Worm (Caenorhabditis elegans) whole organism, mixed stage, embryonic: ENCODE data around the gene F33H12.7.
A peak's percentile ranks its signal among the peaks of the same experiment; 100 is the strongest.
"Not testable (repeated sequence)": the region's sequence is repeated elsewhere in the genome, so short reads cannot be mapped to it uniquely, and the experiment has no call there.

ENCODE experiments used
- M03D4.4 ChIP-seq: sonication (generic microtip); optimal IDR thresholded peaks from 2 replicates; lab custom pipeline; 2017; ENCODE audit warnings: mild to moderate bottlenecking, missing genetic modification characterization, missing compliant biosample characterization
- bed-3 ChIP-seq: fragments of 200-800 bp; sonication (Bioruptor generic); optimal IDR thresholded peaks from 3 replicates; lab custom pipeline; 2018; ENCODE audit warnings: mild to moderate bottlenecking, missing genetic modification characterization, moderate library complexity, missing compliant biosample characterization
- blmp-1 ChIP-seq: fragments of 150-350 bp; optimal IDR thresholded peaks from 2 replicates; lab custom pipeline; 2014; ENCODE audit warnings: missing biosample characterization, missing genetic modification characterization
- ceh-43 ChIP-seq: fragments of 200-800 bp; sonication (Bioruptor generic); optimal IDR thresholded peaks from 2 replicates; lab custom pipeline; 2018; ENCODE audit warnings: mild to moderate bottlenecking, missing genetic modification characterization, moderate library complexity, missing compliant biosample characterization
- ceh-83 ChIP-seq: fragments of 200-800 bp; sonication (Bioruptor generic); optimal IDR thresholded peaks from 2 replicates; lab custom pipeline; 2018; ENCODE audit warnings: mild to moderate bottlenecking, missing genetic modification characterization, missing compliant biosample characterization
- ces-1 ChIP-seq: fragments of 150-350 bp; optimal IDR thresholded peaks from 2 replicates; lab custom pipeline; 2014; ENCODE audit warnings: missing biosample characterization, missing genetic modification reagents, missing genetic modification characterization
- cnd-1 ChIP-seq: fragments of 200-800 bp; sonication (Bioruptor generic); optimal IDR thresholded peaks from 2 replicates; lab custom pipeline; 2018; ENCODE audit warnings: mild to moderate bottlenecking, missing genetic modification characterization, missing compliant biosample characterization
- drap-1 ChIP-seq: fragments of 200-800 bp; sonication (Bioruptor generic); optimal IDR thresholded peaks from 3 replicates; lab custom pipeline; 2018; ENCODE audit warnings: mild to moderate bottlenecking, missing genetic modification characterization, missing compliant biosample characterization
- elt-1 ChIP-seq: sonication (generic microtip); optimal IDR thresholded peaks from 2 replicates; lab custom pipeline; 2017; ENCODE audit warnings: missing genetic modification characterization, mild to moderate bottlenecking, missing compliant biosample characterization, antibody characterized with exemption, moderate library complexity, borderline replicate concordance; ENCODE audit not compliant: insufficient read depth
- elt-3 ChIP-seq: fragments of 150-350 bp; optimal IDR thresholded peaks from 2 replicates; lab custom pipeline; 2014; ENCODE audit warnings: missing biosample characterization, missing genetic modification characterization
- flh-1 ChIP-seq: fragments of 200-800 bp; sonication (Bioruptor generic); optimal IDR thresholded peaks from 2 replicates; lab custom pipeline; 2018; ENCODE audit warnings: mild to moderate bottlenecking, missing genetic modification characterization, moderate library complexity, missing compliant biosample characterization
- ham-2 ChIP-seq: fragments of 200-800 bp; sonication (Bioruptor generic); optimal IDR thresholded peaks from 2 replicates; lab custom pipeline; 2018; ENCODE audit warnings: mild to moderate bottlenecking, missing genetic modification characterization, missing compliant biosample characterization
- lin-13 ChIP-seq: fragments of 150-350 bp; optimal IDR thresholded peaks from 2 replicates; lab custom pipeline; 2014; ENCODE audit warnings: missing biosample characterization, missing genetic modification characterization
- lin-32 ChIP-seq: fragments of 200-800 bp; sonication (Bioruptor generic); optimal IDR thresholded peaks from 2 replicates; lab custom pipeline; 2018; ENCODE audit warnings: mild to moderate bottlenecking, missing genetic modification characterization, missing compliant biosample characterization
- lsy-2 ChIP-seq: fragments of 150-350 bp; optimal IDR thresholded peaks from 2 replicates; lab custom pipeline; 2014; ENCODE audit warnings: missing biosample characterization, missing genetic modification characterization
- mab-5 ChIP-seq: fragments of 150-350 bp; optimal IDR thresholded peaks from 2 replicates; lab custom pipeline; 2014; ENCODE audit warnings: missing biosample characterization, missing genetic modification characterization
- mep-1 ChIP-seq: fragments of 150-350 bp; optimal IDR thresholded peaks from 2 replicates; lab custom pipeline; 2017; ENCODE audit warnings: missing biosample characterization, missing genetic modification reagents, missing genetic modification characterization, inconsistent platforms
- mls-2 ChIP-seq: sonication (generic microtip); optimal IDR thresholded peaks from 2 replicates; lab custom pipeline; 2016; ENCODE audit warnings: mild to moderate bottlenecking, missing genetic modification characterization, moderate library complexity, missing compliant biosample characterization
- nhr-2 ChIP-seq: fragments of 150-350 bp; optimal IDR thresholded peaks from 2 replicates; lab custom pipeline; 2014; ENCODE audit warnings: missing biosample characterization, missing genetic modification characterization
- nhr-237 ChIP-seq: fragments of 150-350 bp; optimal IDR thresholded peaks from 2 replicates; lab custom pipeline; 2014; ENCODE audit warnings: missing biosample characterization, missing genetic modification characterization
- pha-4 ChIP-seq: fragments of 150-350 bp; optimal IDR thresholded peaks from 2 replicates; lab custom pipeline; 2018; ENCODE audit warnings: missing biosample characterization, missing genetic modification reagents, missing genetic modification characterization
- sem-2 ChIP-seq: fragments of 200-800 bp; sonication (Bioruptor generic); optimal IDR thresholded peaks from 2 replicates; lab custom pipeline; 2018; ENCODE audit warnings: mild to moderate bottlenecking, missing genetic modification characterization, missing compliant biosample characterization
- snpc-4 ChIP-seq: fragments of 150-350 bp; optimal IDR thresholded peaks from 2 replicates; lab custom pipeline; 2014; ENCODE audit warnings: missing biosample characterization, missing genetic modification characterization
- sptf-1 ChIP-seq: sonication (generic microtip); optimal IDR thresholded peaks from 2 replicates; lab custom pipeline; 2017; ENCODE audit warnings: mild to moderate bottlenecking, missing genetic modification characterization, moderate library complexity, missing compliant biosample characterization
- unc-120 ChIP-seq: sonication (generic microtip); optimal IDR thresholded peaks from 2 replicates; lab custom pipeline; 2017; ENCODE audit warnings: missing genetic modification characterization, missing compliant biosample characterization; ENCODE audit not compliant: poor library complexity, severe bottlenecking
- zip-8 ChIP-seq: fragments of 150-350 bp; optimal IDR thresholded peaks from 2 replicates; lab custom pipeline; 2014; ENCODE audit warnings: missing biosample characterization, missing genetic modification characterization
- ztf-11 ChIP-seq: fragments of 150-350 bp; optimal IDR thresholded peaks from 2 replicates; lab custom pipeline; 2014; ENCODE audit warnings: missing biosample characterization, missing genetic modification characterization

Gene F33H12.7

DNA sequence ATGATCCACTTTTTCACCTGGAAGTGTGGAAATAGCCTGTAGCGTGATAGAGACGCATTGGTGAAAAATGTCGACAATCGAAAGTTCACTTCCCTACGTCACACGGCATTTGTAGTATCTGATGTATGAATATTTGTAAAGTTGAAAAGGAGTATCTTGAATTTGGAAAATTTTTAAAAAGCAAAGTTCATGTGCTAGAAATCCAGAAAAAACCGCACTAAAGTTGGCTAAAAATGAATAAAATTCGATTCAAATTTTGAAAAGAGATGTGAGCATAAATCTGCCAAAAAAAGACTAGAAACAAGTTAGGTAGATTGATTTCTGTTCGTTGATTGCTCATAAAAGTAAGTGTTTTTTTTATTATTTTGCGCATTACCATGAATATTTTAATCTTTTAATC is 3.7 kb downstream of the F33H12.7 start, which contains the start of gene sri-74:
TSS of gene sri-74 (minus strand) at position 101 of the 400 bp plus-strand sequence.
- no peak for TF ChIP-seq elt-3
- TF ChIP-seq mls-2, result no peak
- no peak for TF ChIP-seq lin-32
- TF ChIP-seq flh-1, result no peak

DNA sequence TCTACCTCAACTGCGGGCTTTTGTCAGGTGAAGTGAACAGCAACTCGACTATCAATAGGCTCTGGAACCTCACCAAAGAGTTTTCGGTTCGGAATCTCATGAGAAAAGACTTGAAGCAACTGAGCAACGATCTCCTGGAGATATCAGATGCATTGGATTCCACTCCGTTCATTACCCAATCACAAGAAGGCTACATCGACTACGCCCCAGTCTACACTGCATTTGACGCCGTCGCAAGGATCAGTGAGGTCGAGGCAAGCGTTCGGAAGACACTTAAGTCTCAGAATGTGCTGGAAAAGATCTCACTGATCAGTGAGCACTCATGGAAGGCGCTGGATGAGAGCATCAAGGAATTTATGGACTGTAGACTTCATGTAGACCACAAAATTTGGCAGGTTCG is 8.5 kb downstream of the F33H12.7 start:
- TF ChIP-seq ceh-83 (GFP tag; lab: Kevin White, UChicago) (no peak), lin-32 (no peak), zip-8 (tag; lab: Kevin White, UChicago) (no peak), sem-2 (GFP tag; lab: Kevin White, UChicago) (no peak), nhr-2 (tag; lab: Kevin White, UChicago) (no peak), ceh-43 (GFP tag; lab: Kevin White, UChicago) (no peak), pha-4 (tag; lab: Kevin White, UChicago) (no peak), sptf-1 (tag; lab: Kevin White, UChicago) (no peak), M03D4.4 (tag; lab: Kevin White, UChicago) (no peak), blmp-1 (tag; lab: Kevin White, UChicago) (no peak), elt-3 (no peak)

DNA sequence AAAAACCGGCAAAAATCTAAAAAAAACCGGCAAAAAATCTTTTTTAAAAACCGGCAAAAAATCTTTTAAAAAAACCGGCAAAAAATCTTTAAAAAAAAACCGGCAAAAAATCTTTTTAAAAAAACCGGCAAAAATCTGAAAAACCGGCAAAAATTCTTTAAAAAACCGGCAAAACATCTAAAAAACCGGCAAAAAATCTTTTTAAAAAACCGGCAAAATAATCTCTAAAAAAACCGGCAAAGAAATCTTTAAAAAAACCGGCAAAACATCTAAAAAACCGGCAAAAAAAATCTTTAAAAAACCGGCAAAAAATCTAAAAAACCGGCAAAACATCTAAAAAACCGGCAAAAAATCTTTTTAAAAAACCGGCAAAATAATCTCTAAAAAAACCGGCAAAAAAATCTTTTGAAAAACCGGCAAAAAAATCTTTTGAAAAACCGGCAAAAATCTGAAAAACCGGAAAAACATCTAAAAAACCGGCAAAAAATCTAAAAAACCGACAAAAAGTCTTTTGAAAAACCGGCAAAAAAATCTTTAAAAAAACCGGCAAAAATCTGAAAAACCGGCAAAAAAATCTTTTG is 16.2 kb downstream of the F33H12.7 start:
- TF ChIP-seq M03D4.4 (tag; lab: Kevin White, UChicago) (peak; percentile 79), sptf-1 (tag; lab: Kevin White, UChicago) (peak; percentile 84), bed-3 (GFP tag; lab: Kevin White, UChicago) (peak; percentile 70), unc-120 (peak; percentile 39)

DNA sequence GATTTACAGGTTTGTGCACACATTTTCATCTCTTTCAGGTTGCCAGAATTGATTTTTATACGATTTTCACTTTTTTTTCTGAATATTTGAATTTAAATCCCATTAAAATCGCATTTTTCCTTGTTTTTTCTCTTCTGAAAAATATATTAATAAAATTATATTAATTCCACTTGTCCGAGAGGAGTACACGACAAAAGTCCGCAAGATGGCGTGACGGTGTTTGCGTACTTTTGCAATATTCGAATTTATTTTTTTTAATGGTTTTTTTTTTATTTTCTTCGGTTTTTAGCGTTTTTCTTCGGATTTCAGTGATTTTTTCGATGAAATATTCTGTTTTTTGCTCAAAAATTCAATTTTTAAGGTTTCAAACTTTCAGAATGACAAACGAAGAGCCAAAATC is 21.8 kb downstream of the F33H12.7 start, which contains the start of gene usp-39:
TSS of gene usp-39 (plus strand) at position 377 of the 400 bp plus-strand sequence.
- no peak for TF ChIP-seq snpc-4 (tag; lab: Kevin White, UChicago)
- TF ChIP-seq nhr-237, result peak; percentile 65
- no peak for TF ChIP-seq mls-2
- TF ChIP-seq ces-1, result peak; percentile 98
- TF ChIP-seq sptf-1 (tag; lab: Kevin White, UChicago), result peak; percentile 25
- no peak for TF ChIP-seq lin-32
- peak; percentile 26 for TF ChIP-seq ceh-83 (GFP tag; lab: Kevin White, UChicago)
- peak; percentile 46 for TF ChIP-seq lin-13
- peak; percentile 65 for TF ChIP-seq pha-4 (tag; lab: Kevin White, UChicago)
- peak; percentile 80 for TF ChIP-seq lsy-2 (tag; lab: Kevin White, UChicago)
- TF ChIP-seq mab-5 (tag; lab: Kevin White, UChicago), result peak; percentile 80
- peak; percentile 66 for TF ChIP-seq mep-1
- no peak for TF ChIP-seq ham-2 (GFP tag; lab: Kevin White, UChicago)

DNA sequence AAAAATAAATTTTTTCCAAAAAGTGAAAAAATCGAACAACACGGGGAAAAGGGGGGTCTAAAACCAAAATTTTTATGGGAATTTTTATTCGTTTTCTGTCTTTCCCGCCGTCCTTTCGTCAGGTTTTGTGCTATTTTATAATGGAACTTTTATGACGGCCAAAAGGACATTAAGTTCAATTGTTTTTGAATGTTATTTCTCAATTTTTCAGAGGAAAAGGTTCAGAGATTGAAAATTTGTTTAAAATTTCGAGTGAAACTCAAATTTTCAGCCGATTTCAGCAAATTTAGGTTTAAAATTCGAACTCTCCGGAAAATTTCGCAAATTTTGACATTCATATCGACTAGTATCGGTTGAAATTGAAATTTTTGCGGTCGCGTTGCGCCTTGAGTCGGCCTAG is 22.7 kb downstream of the F33H12.7 start, which contains the start of gene nep-18:
TSS of gene nep-18 (minus strand) at position 101 of the 400 bp plus-strand sequence.
- no peak for TF ChIP-seq nhr-237
- TF ChIP-seq blmp-1 (tag; lab: Kevin White, UChicago), result no peak
- no peak for TF ChIP-seq ztf-11
- TF ChIP-seq cnd-1 (tag; lab: Kevin White, UChicago), result no peak

DNA sequence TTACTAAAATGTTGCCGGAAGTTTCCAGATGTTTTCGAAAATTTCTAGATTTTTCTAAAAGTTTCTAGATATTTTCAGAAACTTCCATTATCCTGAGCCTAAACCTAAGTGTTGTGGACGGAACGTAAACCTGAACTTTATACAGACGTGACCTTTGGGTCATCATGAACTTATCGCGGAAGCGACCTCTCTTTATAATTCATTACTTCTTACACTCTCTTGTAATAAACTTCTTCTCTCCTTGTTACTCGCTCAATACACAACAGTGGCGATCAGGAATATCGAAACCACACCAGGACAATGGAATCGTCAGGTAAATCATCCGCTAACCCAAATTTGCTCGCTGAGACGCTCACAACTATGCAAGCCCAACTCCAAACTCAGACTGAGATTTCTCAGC is 33.0 kb downstream of the F33H12.7 start, which contains the start of gene K02F6.1:
TSS of gene K02F6.1 (plus strand) at position 301 of the 400 bp plus-strand sequence.
- TF ChIP-seq lin-32; nhr-237; ceh-83 (GFP tag; lab: Kevin White, UChicago): not testable (repeated sequence)

DNA sequence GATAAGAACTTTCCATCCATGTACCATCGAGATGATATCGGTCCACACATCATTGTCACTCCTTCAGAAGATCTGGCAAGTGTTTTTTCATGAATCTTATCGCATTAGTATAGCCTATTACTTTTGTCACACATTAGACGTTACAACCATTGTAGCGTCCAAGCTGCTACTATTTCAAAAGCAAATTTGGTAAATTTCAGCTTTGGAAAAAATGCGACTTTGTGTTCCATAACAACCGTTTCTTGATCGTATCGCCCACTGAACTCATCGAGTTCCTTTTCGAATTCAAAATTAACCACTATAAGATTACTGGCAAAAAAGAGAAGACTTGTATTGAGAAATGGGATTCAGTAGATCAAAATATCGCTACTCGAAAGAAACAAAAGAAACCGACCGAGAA is 33.7 kb downstream of the F33H12.7 start:
- TF ChIP-seq mep-1, result no peak
- TF ChIP-seq unc-120, result no peak
- TF ChIP-seq nhr-237, result no peak
- TF ChIP-seq elt-1 (tag; lab: Kevin White, UChicago), result no peak
- no peak for TF ChIP-seq lsy-2 (tag; lab: Kevin White, UChicago)
- no peak for TF ChIP-seq pha-4 (tag; lab: Kevin White, UChicago)
- TF ChIP-seq ceh-83 (GFP tag; lab: Kevin White, UChicago), result no peak
- no peak for TF ChIP-seq drap-1 (GFP tag; lab: Kevin White, UChicago)
- TF ChIP-seq sptf-1 (tag; lab: Kevin White, UChicago), result no peak
- no peak for TF ChIP-seq ztf-11
- no peak for TF ChIP-seq sem-2 (GFP tag; lab: Kevin White, UChicago)
